Worm (Caenorhabditis elegans) whole organism, mixed stage, embryonic: ENCODE data around the gene cah-4.

Experiments
- elt-3 ChIP-seq: fragments of 150-350 bp; optimal IDR thresholded peaks from 2 replicates; lab custom pipeline; 2014; ENCODE audit warnings: missing biosample characterization, missing genetic modification characterization
- nhr-12 ChIP-seq: fragments of 150-350 bp; optimal IDR thresholded peaks from 2 replicates; lab custom pipeline; 2014; ENCODE audit warnings: missing biosample characterization, missing genetic modification characterization
- nhr-2 ChIP-seq: fragments of 150-350 bp; optimal IDR thresholded peaks from 2 replicates; lab custom pipeline; 2014; ENCODE audit warnings: missing biosample characterization, missing genetic modification characterization

- TF ChIP-seq nhr-2 (tag; lab: Kevin White, UChicago): no peak
- no peak for TF ChIP-seq nhr-12 (tag; lab: Kevin White, UChicago)
- no peak for TF ChIP-seq elt-3 (tag; lab: Kevin White, UChicago)
These were observed 13.7 kb upstream of the cah-4 start, which contains the start of gene F18H3.4 for ce11 chrX:13528630-13529138.
